Worm (Caenorhabditis elegans) whole organism, late embryonic: ENCODE results near the gene pals-25.

Experiments used
- C08G9.2 ChIP-seq: sonication (generic microtip); optimal IDR thresholded peaks from 2 replicates; lab custom pipeline; 2016; ENCODE audit warnings: mild to moderate bottlenecking, missing genetic modification characterization, moderate library complexity, missing compliant biosample characterization
- F13H6.1 ChIP-seq: sonication (generic microtip); optimal IDR thresholded peaks from 2 replicates; lab custom pipeline; 2016; ENCODE audit warnings: missing genetic modification characterization, missing compliant biosample characterization
- T23F11.4 ChIP-seq: fragments of 200-800 bp; sonication (Bioruptor generic); optimal IDR thresholded peaks from 2 replicates; lab custom pipeline; 2018; ENCODE audit warnings: mild to moderate bottlenecking, missing genetic modification characterization, missing compliant biosample characterization
- ahr-1 ChIP-seq: sonication (generic microtip); optimal IDR thresholded peaks from 2 replicates; lab custom pipeline; 2016; ENCODE audit warnings: missing genetic modification characterization, missing compliant biosample characterization
- ceh-14 ChIP-seq: sonication (generic microtip); optimal IDR thresholded peaks from 2 replicates; lab custom pipeline; 2016; ENCODE audit warnings: missing genotype, missing genetic modification characterization, missing compliant biosample characterization
- ceh-2 ChIP-seq: sonication (generic microtip); optimal IDR thresholded peaks from 2 replicates; lab custom pipeline; 2016; ENCODE audit warnings: missing genotype, missing genetic modification characterization, missing compliant biosample characterization
- ceh-22 ChIP-seq: sonication (generic microtip); optimal IDR thresholded peaks from 2 replicates; lab custom pipeline; 2017; ENCODE audit warnings: missing biosample characterization, missing genetic modification characterization
- ceh-34 ChIP-seq: sonication (generic microtip); optimal IDR thresholded peaks from 2 replicates; lab custom pipeline; 2016; ENCODE audit warnings: mild to moderate bottlenecking, missing genetic modification characterization, missing compliant biosample characterization
- ceh-48 ChIP-seq: sonication (generic microtip); optimal IDR thresholded peaks from 2 replicates; lab custom pipeline; 2016; ENCODE audit warnings: missing genetic modification characterization, inconsistent platforms, missing compliant biosample characterization
- ceh-9 ChIP-seq: sonication (generic microtip); optimal IDR thresholded peaks from 2 replicates; lab custom pipeline; 2016; ENCODE audit warnings: mild to moderate bottlenecking, missing genetic modification characterization, inconsistent platforms, missing compliant biosample characterization
- dmd-4 ChIP-seq: sonication (generic microtip); optimal IDR thresholded peaks from 2 replicates; lab custom pipeline; 2016; ENCODE audit warnings: borderline replicate concordance, missing genetic modification characterization, missing compliant biosample characterization
- dve-1 ChIP-seq: sonication (generic microtip); optimal IDR thresholded peaks from 2 replicates; lab custom pipeline; 2017; ENCODE audit warnings: antibody characterized with exemption, mild to moderate bottlenecking, missing genetic modification characterization, missing compliant biosample characterization
- elt-4 ChIP-seq: sonication (generic microtip); optimal IDR thresholded peaks from 2 replicates; lab custom pipeline; 2016; ENCODE audit warnings: missing genetic modification characterization, missing compliant biosample characterization
- ets-4 ChIP-seq: sonication (generic microtip); optimal IDR thresholded peaks from 2 replicates; lab custom pipeline; 2016; ENCODE audit warnings: missing genetic modification characterization, missing compliant biosample characterization
- eyg-1 ChIP-seq: sonication (generic microtip); optimal IDR thresholded peaks from 2 replicates; lab custom pipeline; 2016; ENCODE audit warnings: missing genotype, missing genetic modification characterization, missing compliant biosample characterization
- gmeb-2 ChIP-seq: sonication (generic microtip); optimal IDR thresholded peaks from 2 replicates; lab custom pipeline; 2016; ENCODE audit warnings: missing genetic modification characterization, inconsistent platforms, missing compliant biosample characterization
- hlh-15 ChIP-seq: sonication (generic microtip); optimal IDR thresholded peaks from 2 replicates; lab custom pipeline; 2016; ENCODE audit warnings: missing genetic modification characterization, missing compliant biosample characterization
- lin-11 ChIP-seq: fragments of 200-800 bp; sonication (Bioruptor generic); optimal IDR thresholded peaks from 2 replicates; lab custom pipeline; 2018; ENCODE audit warnings: mild to moderate bottlenecking, missing genetic modification characterization, missing compliant biosample characterization
- madf-2 ChIP-seq: sonication (generic microtip); optimal IDR thresholded peaks from 2 replicates; lab custom pipeline; 2017; ENCODE audit warnings: missing genetic modification characterization, missing compliant biosample characterization
- nfya-1 ChIP-seq: sonication (generic microtip); optimal IDR thresholded peaks from 2 replicates; lab custom pipeline; 2017; ENCODE audit warnings: missing genetic modification characterization, mild to moderate bottlenecking, missing compliant biosample characterization, antibody characterized with exemption, moderate library complexity
- nhr-232 ChIP-seq: sonication (generic microtip); optimal IDR thresholded peaks from 2 replicates; lab custom pipeline; 2016; ENCODE audit warnings: missing genetic modification characterization, missing compliant biosample characterization
- pag-3 ChIP-seq: sonication (generic microtip); optimal IDR thresholded peaks from 2 replicates; lab custom pipeline; 2016; ENCODE audit warnings: missing compliant biosample characterization, missing genetic modification characterization, borderline replicate concordance
- pha-4 ChIP-seq: fragments of 150-350 bp; optimal IDR thresholded peaks from 2 replicates; lab custom pipeline; 2018; ENCODE audit warnings: missing biosample characterization, missing genetic modification reagents, missing genetic modification characterization
- ref-2 ChIP-seq: sonication (generic microtip); optimal IDR thresholded peaks from 2 replicates; lab custom pipeline; 2016; ENCODE audit warnings: missing genetic modification characterization, missing compliant biosample characterization
- sdc-2 ChIP-seq: sonication (generic microtip); optimal IDR thresholded peaks from 2 replicates; lab custom pipeline; 2016; ENCODE audit warnings: missing genotype, missing genetic modification characterization, missing compliant biosample characterization
- sox-2 ChIP-seq: fragments of 200-800 bp; sonication (Bioruptor generic); IDR thresholded peaks from 2 replicates; pipeline ENCODE4 v1.3.6; 2022; ENCODE audit warnings: missing genetic modification reagents, missing genetic modification characterization, missing compliant biosample characterization
- sox-4 ChIP-seq: sonication (generic microtip); optimal IDR thresholded peaks from 2 replicates; lab custom pipeline; 2017; ENCODE audit warnings: mild to moderate bottlenecking, missing genetic modification characterization, inconsistent platforms, missing compliant biosample characterization
- tbx-2 ChIP-seq: sonication (generic microtip); optimal IDR thresholded peaks from 2 replicates; lab custom pipeline; 2016; ENCODE audit warnings: missing genetic modification characterization, missing compliant biosample characterization
- tbx-7 ChIP-seq: sonication (generic microtip); optimal IDR thresholded peaks from 2 replicates; lab custom pipeline; 2016; ENCODE audit warnings: missing genotype, missing genetic modification characterization, missing compliant biosample characterization
- ttx-3 ChIP-seq: sonication (generic microtip); optimal IDR thresholded peaks from 2 replicates; lab custom pipeline; 2016; ENCODE audit warnings: missing genetic modification reagents, missing genetic modification characterization, missing compliant biosample characterization
- unc-3 ChIP-seq, 2 experiments: fragments of 200-800 bp in 1 of 2; sonication (Bioruptor generic) in 1 of 2; sonication (generic microtip) in 1 of 2; conservative IDR thresholded peaks in 1 of 2; optimal IDR thresholded peaks in 1 of 2; 2 replicates each; pipeline versions ENCODE4 v1.3.6 to Lab custom; 2016 to 2022; ENCODE audit warnings: missing compliant biosample characterization in 2 of 2, missing genetic modification characterization in 2 of 2, missing genetic modification reagents in 1 of 2
- unc-86 ChIP-seq: sonication (generic microtip); optimal IDR thresholded peaks from 2 replicates; lab custom pipeline; 2016; ENCODE audit warnings: missing genetic modification characterization, missing compliant biosample characterization
- zip-5 ChIP-seq: sonication (generic microtip); optimal IDR thresholded peaks from 2 replicates; lab custom pipeline; 2016; ENCODE audit warnings: missing genetic modification characterization, missing compliant biosample characterization

Gene pals-25

DNA sequence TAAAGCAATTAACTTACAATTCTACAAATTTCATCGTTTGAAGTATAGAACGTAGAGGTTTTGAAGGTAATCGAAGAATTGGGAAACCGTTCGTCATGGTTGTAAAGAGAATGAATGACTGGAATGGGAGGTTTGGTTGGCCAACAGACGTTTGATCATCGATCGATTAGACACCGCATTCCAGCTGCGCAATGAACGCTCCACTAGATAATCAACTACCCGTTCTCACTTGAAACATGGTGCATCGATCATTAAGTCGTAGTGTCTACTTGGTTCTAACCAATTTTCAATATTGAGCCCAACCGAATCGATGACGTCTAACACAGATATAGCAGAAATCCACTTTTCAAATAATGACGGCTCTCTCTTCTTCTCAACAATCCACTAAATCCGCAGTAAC lies 8.8 kb downstream of the pals-25 start, which contains the start of gene fbxb-82:
Gene fbxb-82 (minus strand): TSS at position 101 of the 400 bp plus-strand sequence.
- TF ChIP-seq sox-2: no peak
- no peak for TF ChIP-seq ttx-3 (tag; lab: Kevin White, UChicago)
- TF ChIP-seq ref-2 (tag; lab: Kevin White, UChicago): no peak
- no peak for TF ChIP-seq zip-5
- TF ChIP-seq tbx-2 (tag; lab: Kevin White, UChicago): no peak
- TF ChIP-seq T23F11.4 (GFP tag; lab: Kevin White, UChicago): no peak
- no peak for TF ChIP-seq tbx-7 (tag; lab: Kevin White, UChicago)
- TF ChIP-seq nhr-232: no peak
- no peak for TF ChIP-seq hlh-15 (tag; lab: Kevin White, UChicago)
- TF ChIP-seq eyg-1 (tag; lab: Kevin White, UChicago): no peak
- TF ChIP-seq F13H6.1: no peak
- no peak for TF ChIP-seq ceh-22
- no peak for TF ChIP-seq gmeb-2 (tag; lab: Kevin White, UChicago)
- TF ChIP-seq ceh-9 (tag; lab: Kevin White, UChicago): no peak

DNA sequence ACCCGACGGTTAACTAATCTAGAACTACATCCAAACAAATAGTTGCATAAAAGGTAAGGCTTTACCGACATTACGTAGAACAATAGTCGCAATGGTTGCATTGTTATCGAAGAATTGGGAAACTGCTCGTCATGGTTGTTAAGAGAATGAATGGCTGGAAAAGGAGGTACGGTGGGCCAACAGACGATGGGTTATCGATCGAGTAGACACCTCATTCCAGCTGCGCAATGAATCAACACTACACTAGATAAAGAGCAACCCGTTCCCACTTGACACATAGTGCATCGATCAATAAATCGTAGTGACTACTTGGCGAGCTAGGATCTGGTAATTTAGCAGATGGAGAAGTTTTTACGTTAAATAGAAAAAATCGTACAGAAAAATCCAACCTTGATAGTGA lies 10.8 kb downstream of the pals-25 start, which contains the start of the genes T17A3.12 and fbxb-83:
Gene T17A3.12 (minus strand): TSS at position 101 of the 400 bp plus-strand sequence.
Gene fbxb-83 (minus strand): TSS at position 134 of the 400 bp plus-strand sequence.
- TF ChIP-seq sdc-2 (tag; lab: Kevin White, UChicago) (no peak), ets-4 (tag; lab: Kevin White, UChicago) (no peak), pag-3 (tag; lab: Kevin White, UChicago) (no peak), nfya-1 (no peak), lin-11 (tag; lab: Kevin White, UChicago) (no peak)

DNA sequence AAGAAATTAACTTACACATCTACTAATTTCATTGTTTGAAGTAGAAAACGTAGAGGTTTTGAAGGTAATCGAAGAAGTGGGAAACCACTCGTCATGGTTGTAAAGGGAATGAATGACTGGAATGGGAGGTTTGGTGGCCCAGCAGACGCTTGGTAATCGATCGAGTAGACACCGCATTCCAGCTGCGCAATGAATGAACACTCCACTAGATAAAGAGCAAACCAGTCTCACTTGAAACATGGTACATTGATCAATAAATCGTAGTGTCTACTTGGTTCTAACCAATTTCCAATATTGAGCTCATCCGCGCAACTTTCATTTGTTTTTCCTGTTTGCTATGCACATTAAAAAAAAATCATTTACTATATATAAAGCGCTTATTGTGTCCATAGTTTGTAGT lies 12.1 kb downstream of the pals-25 start, which contains the start of gene fbxb-84:
Gene fbxb-84 (minus strand): TSS at position 101 of the 400 bp plus-strand sequence.
- no peak for TF ChIP-seq ceh-34
- TF ChIP-seq eyg-1 (tag; lab: Kevin White, UChicago): no peak
- TF ChIP-seq ahr-1 (tag; lab: Kevin White, UChicago): no peak
- no peak for TF ChIP-seq C08G9.2
- no peak for TF ChIP-seq unc-3 (GFP tag; conservative IDR thresholded peaks at IDR 0.05; lab: Robert Waterston, UW)
- no peak for TF ChIP-seq unc-3 (tag; optimal IDR thresholded peaks at IDR 0.05; lab: Kevin White, UChicago)

DNA sequence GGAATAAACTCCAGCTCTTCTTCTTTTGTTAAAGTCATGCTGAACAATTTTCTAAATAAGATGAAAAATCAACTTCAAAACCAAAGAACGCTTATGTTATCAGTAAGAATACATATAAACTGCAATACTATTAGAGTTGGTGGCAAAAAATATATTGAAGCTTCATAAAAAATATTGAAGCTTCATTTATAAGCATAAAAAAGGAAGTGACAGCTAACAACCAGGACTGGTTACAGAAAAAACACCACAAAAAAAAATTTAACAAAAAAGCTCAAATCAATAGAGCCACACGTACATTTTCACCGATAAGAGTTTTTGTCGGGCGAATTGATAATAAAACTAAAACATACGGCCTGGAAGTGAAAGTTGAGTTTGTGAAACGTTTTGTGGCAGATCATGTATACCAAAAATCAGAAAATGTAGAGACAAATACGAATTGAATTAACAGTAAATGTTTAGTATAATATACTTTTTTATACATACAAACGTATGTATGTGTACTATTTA lies 13.3 kb downstream of the pals-25 start, which contains the start of gene sqst-5:
Gene sqst-5 (minus strand): TSS at position 51 of the 507 bp plus-strand sequence.
- TF ChIP-seq dmd-4 (tag; lab: Kevin White, UChicago): no peak
- TF ChIP-seq ets-4 (tag; lab: Kevin White, UChicago): no peak
- no peak for TF ChIP-seq madf-2 (tag; lab: Kevin White, UChicago)

DNA sequence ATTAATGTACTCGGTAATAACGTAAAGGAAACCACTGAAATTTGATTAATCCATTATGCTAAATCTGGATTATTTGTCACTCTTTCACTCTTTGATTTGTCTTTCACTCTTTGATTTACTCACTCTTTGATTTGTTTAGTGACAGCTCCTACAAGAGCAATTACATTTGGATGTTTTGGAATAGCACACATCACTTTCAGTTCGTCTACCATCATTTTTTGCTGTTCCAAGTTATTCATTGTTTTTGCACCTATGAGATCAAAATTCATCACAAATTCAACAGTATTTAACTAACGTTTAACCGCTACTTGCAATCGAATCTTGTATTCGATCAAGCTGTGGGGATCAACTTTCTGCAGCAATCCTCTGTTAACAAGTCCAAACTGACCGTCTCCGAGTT lies 14.8 kb downstream of the pals-25 start:
- TF ChIP-seq sox-4 (tag; lab: Kevin White, UChicago): no peak
- TF ChIP-seq, all 69 proteins: peak for 0

DNA sequence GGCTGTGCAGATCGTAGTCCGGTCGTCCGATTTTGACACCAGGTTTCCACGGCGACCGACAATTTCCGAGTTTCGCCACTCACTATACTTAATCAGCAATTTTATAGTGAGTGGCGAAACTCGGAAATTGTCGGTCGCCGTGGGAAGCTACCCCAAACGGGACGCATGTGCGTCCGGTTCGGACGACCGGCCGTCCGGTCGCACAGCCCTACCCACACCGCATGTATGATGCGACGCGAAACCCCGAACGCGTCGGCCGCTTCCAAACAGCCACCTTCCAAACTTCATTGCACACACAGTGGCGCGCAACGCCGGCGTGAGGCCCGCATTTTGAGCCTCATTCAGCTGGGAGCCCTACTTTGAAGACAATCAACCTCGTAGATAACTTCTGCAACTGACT lies 16.8 kb downstream of the pals-25 start:
- TF ChIP-seq ceh-2 (tag; lab: Kevin White, UChicago): no peak
- no peak for TF ChIP-seq unc-86 (tag; lab: Kevin White, UChicago)
- TF ChIP-seq ceh-48 (tag; lab: Kevin White, UChicago): no peak
- TF ChIP-seq elt-4 (tag; lab: Kevin White, UChicago): no peak
- TF ChIP-seq ceh-9 (tag; lab: Kevin White, UChicago): no peak
- no peak for TF ChIP-seq dve-1 (tag; lab: Kevin White, UChicago)
- no peak for TF ChIP-seq pha-4 (tag; lab: Kevin White, UChicago)
- TF ChIP-seq tbx-7 (tag; lab: Kevin White, UChicago): no peak
- no peak for TF ChIP-seq ceh-14 (tag; lab: Kevin White, UChicago)
